Worm (Caenorhabditis elegans): ENCODE measurements around the gene sams-5.

Gene sams-5

ce11 chrIV:6227974-6228373, 51.3 kb downstream of the sams-5 start, which contains the start of gene C49A9.1:
TSS of gene C49A9.1 (plus strand) at chrIV:6228190.
- no peak for TF ChIP-seq unc-62 (GFP tag; optimal IDR thresholded peaks at IDR 0.05)
